Fruit fly (Drosophila melanogaster) whole organism, embryonic: Measurements from ENCODE around the gene CG10431.

Experiments
- ATbp ChIP-seq: fragments of 200-800 bp; sonication (Bioruptor generic); optimal IDR thresholded peaks from 2 replicates; lab custom pipeline; 2017; ENCODE audit warnings: missing biosample characterization, mild to moderate bottlenecking, missing genetic modification characterization, missing genetic modification reagents
- Abd-B ChIP-seq: fragments of 200-800 bp; sonication (Bioruptor generic); optimal IDR thresholded peaks from 2 replicates; lab custom pipeline; 2018; ENCODE audit warnings: missing biosample characterization, mild to moderate bottlenecking, missing genetic modification characterization, moderate library complexity
- Blimp-1 ChIP-seq: fragments of 200-800 bp; sonication (Bioruptor generic); optimal IDR thresholded peaks from 3 replicates; lab custom pipeline; 2018; ENCODE audit warnings: missing biosample characterization, missing genetic modification characterization, mild to moderate bottlenecking, moderate library complexity, missing genetic modification reagents
- CG10267 ChIP-seq: fragments of 200-800 bp; sonication (Bioruptor generic); optimal IDR thresholded peaks from 2 replicates; lab custom pipeline; 2018; ENCODE audit warnings: missing biosample characterization, mild to moderate bottlenecking, missing genetic modification characterization, moderate library complexity
- CG10431 ChIP-seq: fragments of 200-800 bp; sonication (Bioruptor generic); optimal IDR thresholded peaks from 3 replicates; lab custom pipeline; 2018; ENCODE audit warnings: missing biosample characterization, mild to moderate bottlenecking, missing genetic modification characterization
- CG11504 ChIP-seq: fragments of 200-800 bp; sonication (Bioruptor generic); optimal IDR thresholded peaks from 3 replicates; lab custom pipeline; 2019; ENCODE audit warnings: missing biosample characterization, mild to moderate bottlenecking, missing genetic modification characterization, moderate library complexity
- CG11695 ChIP-seq: fragments of 200-800 bp; sonication (Bioruptor generic); IDR thresholded peaks from 3 replicates; pipeline ENCODE4 v1.3.6; 2022; ENCODE audit warnings: missing biosample characterization, missing genetic modification characterization
- CG14667 ChIP-seq: fragments of 200-800 bp; sonication (Bioruptor generic); IDR thresholded peaks from 2 replicates; pipeline ENCODE4 v1.3.6; 2022; ENCODE audit warnings: missing biosample characterization, missing genetic modification characterization
- CG15601 ChIP-seq: fragments of 200-800 bp; sonication (Bioruptor generic); optimal IDR thresholded peaks from 3 replicates; lab custom pipeline; 2019; ENCODE audit warnings: missing biosample characterization, mild to moderate bottlenecking, missing genetic modification characterization, moderate library complexity
- CG17359 ChIP-seq: fragments of 200-800 bp; sonication (Bioruptor generic); optimal IDR thresholded peaks from 3 replicates; lab custom pipeline; 2018; ENCODE audit warnings: missing biosample characterization, mild to moderate bottlenecking, missing genetic modification characterization, moderate library complexity
- CG17361 ChIP-seq: fragments of 200-800 bp; sonication (Bioruptor generic); IDR thresholded peaks from 3 replicates; pipeline ENCODE4 v1.3.6; 2022; ENCODE audit warnings: missing biosample characterization, missing genetic modification characterization
- CG17829 ChIP-seq: fragments of 200-800 bp; optimal IDR thresholded peaks from 2 replicates; lab custom pipeline; 2019; ENCODE audit warnings: missing biosample characterization, mild to moderate bottlenecking, missing genetic modification characterization, moderate library complexity
- CG1792 ChIP-seq: fragments of 200-800 bp; sonication (Bioruptor generic); optimal IDR thresholded peaks from 2 replicates; lab custom pipeline; 2016; ENCODE audit warnings: missing biosample characterization, missing genetic modification characterization
- CG2712 ChIP-seq: fragments of 200-800 bp; optimal IDR thresholded peaks from 3 replicates; lab custom pipeline; 2019; ENCODE audit warnings: missing biosample characterization, mild to moderate bottlenecking, missing genetic modification characterization, moderate library complexity
- CG30020 ChIP-seq: fragments of 200-800 bp; optimal IDR thresholded peaks from 2 replicates; lab custom pipeline; 2019; ENCODE audit warnings: missing biosample characterization, mild to moderate bottlenecking, missing genetic modification characterization, moderate library complexity
- CG30403 ChIP-seq: fragments of 200-800 bp; sonication (Bioruptor generic); optimal IDR thresholded peaks from 3 replicates; lab custom pipeline; 2016; ENCODE audit warnings: missing biosample characterization, missing genetic modification characterization
- CG6654 ChIP-seq: fragments of 200-800 bp; sonication (Bioruptor generic); optimal IDR thresholded peaks from 2 replicates; lab custom pipeline; 2017; ENCODE audit warnings: missing biosample characterization, mild to moderate bottlenecking, missing genetic modification characterization
- CG8388 ChIP-seq: fragments of 200-800 bp; sonication (Bioruptor generic); optimal IDR thresholded peaks from 2 replicates; lab custom pipeline; 2019; ENCODE audit warnings: missing biosample characterization, mild to moderate bottlenecking, missing genetic modification characterization, moderate library complexity
- CG8924 ChIP-seq: fragments of 200-800 bp; optimal IDR thresholded peaks from 3 replicates; lab custom pipeline; 2019; ENCODE audit warnings: missing biosample characterization, mild to moderate bottlenecking, missing genetic modification characterization, moderate library complexity
- CG9727 ChIP-seq: fragments of 200-800 bp; sonication (Bioruptor generic); optimal IDR thresholded peaks from 3 replicates; lab custom pipeline; 2017; ENCODE audit warnings: missing biosample characterization, mild to moderate bottlenecking, missing genetic modification characterization
- CG9932 ChIP-seq: fragments of 200-800 bp; sonication (Bioruptor generic); IDR thresholded peaks from 2 replicates; pipeline ENCODE4 v1.3.6; 2022; ENCODE audit warnings: missing biosample characterization, missing genetic modification characterization
- Fer2 ChIP-seq: fragments of 200-800 bp; sonication (Bioruptor generic); optimal IDR thresholded peaks from 2 replicates; lab custom pipeline; 2018; ENCODE audit warnings: missing biosample characterization, mild to moderate bottlenecking, missing genetic modification characterization, moderate library complexity
- Max ChIP-seq: fragments of 200-800 bp; sonication (Bioruptor generic); optimal IDR thresholded peaks from 2 replicates; lab custom pipeline; 2016; ENCODE audit warnings: missing biosample characterization, mild to moderate bottlenecking, missing genetic modification characterization
- NfI ChIP-seq: fragments of 200-800 bp; sonication (Bioruptor generic); optimal IDR thresholded peaks from 3 replicates; lab custom pipeline; 2018; ENCODE audit warnings: missing biosample characterization, mild to moderate bottlenecking, missing genetic modification characterization, moderate library complexity
- Ptx1 ChIP-seq: fragments of 200-800 bp; sonication (Bioruptor generic); IDR thresholded peaks from 2 replicates; pipeline ENCODE4 v1.3.6; 2022; ENCODE audit warnings: missing biosample characterization, missing genetic modification characterization
- Sox102F ChIP-seq: fragments of 200-800 bp; sonication (Bioruptor generic); optimal IDR thresholded peaks from 2 replicates; lab custom pipeline; 2018; ENCODE audit warnings: missing biosample characterization, mild to moderate bottlenecking, missing genetic modification characterization, moderate library complexity
- bsh ChIP-seq, 2 experiments: fragments of 200-800 bp; sonication (Bioruptor generic); optimal IDR thresholded peaks; 2 replicates each; lab custom pipeline; 2017 to 2018; ENCODE audit warnings: mild to moderate bottlenecking in 2 of 2, missing biosample characterization in 2 of 2, missing genetic modification characterization in 2 of 2, moderate library complexity in 1 of 2
- da ChIP-seq: fragments of 200-800 bp; sonication (Bioruptor generic); optimal IDR thresholded peaks from 2 replicates; lab custom pipeline; 2016; ENCODE audit warnings: missing biosample characterization, missing genetic modification characterization
- dmrt11E ChIP-seq: fragments of 200-800 bp; sonication (Bioruptor generic); optimal IDR thresholded peaks from 3 replicates; lab custom pipeline; 2018; ENCODE audit warnings: missing biosample characterization, mild to moderate bottlenecking, missing genetic modification characterization, moderate library complexity
- dmrt99B ChIP-seq: fragments of 200-800 bp; sonication (Bioruptor generic); optimal IDR thresholded peaks from 2 replicates; lab custom pipeline; 2018; ENCODE audit warnings: missing biosample characterization, mild to moderate bottlenecking, missing genetic modification characterization, moderate library complexity
- eve ChIP-seq, 2 experiments: fragments of >200 bp; optimal IDR thresholded peaks; 2 replicates each; lab custom pipeline; 2017; ENCODE audit warnings: missing biosample characterization in 2 of 2, missing genetic modification characterization in 2 of 2
- gem ChIP-seq: fragments of 200-800 bp; sonication (Bioruptor generic); optimal IDR thresholded peaks from 2 replicates; lab custom pipeline; 2019; ENCODE audit warnings: missing biosample characterization, mild to moderate bottlenecking, missing genetic modification characterization, moderate library complexity
- gfzf ChIP-seq: fragments of 200-800 bp; sonication (Bioruptor generic); optimal IDR thresholded peaks from 2 replicates; lab custom pipeline; 2016; ENCODE audit warnings: missing biosample characterization, mild to moderate bottlenecking, missing genetic modification characterization, moderate library complexity
- grau ChIP-seq: fragments of 200-800 bp; optimal IDR thresholded peaks from 3 replicates; lab custom pipeline; 2019; ENCODE audit warnings: missing biosample characterization, mild to moderate bottlenecking, missing genetic modification characterization, moderate library complexity
- ind ChIP-seq: fragments of 200-800 bp; sonication (Bioruptor generic); optimal IDR thresholded peaks from 3 replicates; lab custom pipeline; 2016; ENCODE audit warnings: missing biosample characterization, missing genetic modification characterization
- lmd ChIP-seq: fragments of 200-800 bp; sonication (Bioruptor generic); IDR thresholded peaks from 2 replicates; pipeline ENCODE4 v1.3.6; 2022; ENCODE audit warnings: missing biosample characterization, missing genetic modification characterization
- mam ChIP-seq: fragments of 200-800 bp; sonication (Bioruptor generic); optimal IDR thresholded peaks from 3 replicates; lab custom pipeline; 2016; ENCODE audit warnings: missing biosample characterization, missing genetic modification characterization
- nmo ChIP-seq: fragments of 200-800 bp; sonication (Bioruptor generic); optimal IDR thresholded peaks from 2 replicates; lab custom pipeline; 2018; ENCODE audit warnings: missing biosample characterization, mild to moderate bottlenecking, missing genetic modification characterization, moderate library complexity
- nom ChIP-seq: fragments of 200-800 bp; sonication (Bioruptor generic); optimal IDR thresholded peaks from 2 replicates; lab custom pipeline; 2017; ENCODE audit warnings: missing biosample characterization, missing genetic modification characterization, mild to moderate bottlenecking, moderate library complexity, missing genetic modification reagents
- odd ChIP-seq: fragments of 200-800 bp; sonication (Bioruptor generic); optimal IDR thresholded peaks from 2 replicates; lab custom pipeline; 2017; ENCODE audit warnings: missing biosample characterization, mild to moderate bottlenecking, missing genetic modification characterization
- phol ChIP-seq: fragments of 200-800 bp; sonication (Bioruptor generic); optimal IDR thresholded peaks from 3 replicates; lab custom pipeline; 2018; ENCODE audit warnings: missing biosample characterization, mild to moderate bottlenecking, missing genetic modification characterization, moderate library complexity
- prd ChIP-seq, 3 experiments: fragments of >200 bp in 2 of 3; fragments of 200-800 bp in 1 of 3; sonication (Bioruptor generic) in 1 of 3; optimal IDR thresholded peaks in 2 of 3; IDR thresholded peaks in 1 of 3; 2 replicates in 2 of 3; 3 replicates in 1 of 3; pipeline versions ENCODE4 v1.3.6 to Lab custom; 2017 to 2022; ENCODE audit warnings: missing biosample characterization in 1 of 3, missing genetic modification characterization in 1 of 3
- so ChIP-seq: fragments of 200-800 bp; sonication (Bioruptor generic); IDR thresholded peaks from 3 replicates; pipeline ENCODE4 v1.3.6; 2022; ENCODE audit warnings: missing biosample characterization, missing genetic modification characterization
- sr ChIP-seq: fragments of 200-800 bp; sonication (Bioruptor generic); IDR thresholded peaks from 3 replicates; pipeline ENCODE4 v1.3.6; 2022; ENCODE audit warnings: missing biosample characterization, missing genetic modification characterization
- tna ChIP-seq: fragments of 200-800 bp; sonication (Bioruptor generic); IDR thresholded peaks from 2 replicates; pipeline ENCODE4 v1.3.6; 2022; ENCODE audit warnings: missing biosample characterization, missing genetic modification characterization; ENCODE audit not compliant: partially characterized antibody
- unpg ChIP-seq: fragments of 200-800 bp; sonication (Bioruptor generic); optimal IDR thresholded peaks from 3 replicates; lab custom pipeline; 2018; ENCODE audit warnings: missing biosample characterization, mild to moderate bottlenecking, missing genetic modification characterization, moderate library complexity
- vnd ChIP-seq: fragments of 200-800 bp; sonication (Bioruptor generic); IDR thresholded peaks from 3 replicates; pipeline ENCODE4 v1.3.6; 2022; ENCODE audit warnings: missing biosample characterization, missing genetic modification characterization; ENCODE audit not compliant: partially characterized antibody

CG10431 gene

dm6 chr2L:18981947-18982579, 7.6 kb downstream of the CG10431 start (continued):
- peak; percentile 22 for TF ChIP-seq CG10267 (tag; lab: Kevin White, UChicago)
- TF ChIP-seq CG17361 (GFP tag; lab: Robert Waterston, UW): peak; percentile 32; the same call in 1 of the 3 replicates
- TF ChIP-seq gem: peak; percentile 69
- TF ChIP-seq dmrt11E (tag; lab: Kevin White, UChicago): peak; percentile 57
- peak; percentile 68 for TF ChIP-seq dmrt99B
- TF ChIP-seq Abd-B (GFP tag; lab: Kevin White, UChicago): peak; percentile 4
- TF ChIP-seq unpg: peak; percentile 31
- TF ChIP-seq CG10431 (GFP tag; lab: Kevin White, UChicago): peak; percentile 55
- no peak for TF ChIP-seq tna (GFP tag; lab: Robert Waterston, UW)
- peak; percentile 56 for TF ChIP-seq phol (tag; lab: Kevin White, UChicago)
- TF ChIP-seq so (GFP tag; lab: Robert Waterston, UW): no peak
- peak; percentile 64 for TF ChIP-seq CG17359 (tag; lab: Kevin White, UChicago)
- TF ChIP-seq prd (optimal IDR thresholded peaks at IDR 0.05; lab: Kevin White, UChicago): no peak
- peak; percentile 44; the same call in 2 of the 3 replicates for TF ChIP-seq prd (GFP tag; IDR thresholded peaks at IDR 0.05; lab: Robert Waterston, UW)
- 0 out of 3 replicates have a peak, but pooled peaks have one; percentile 33 for TF ChIP-seq CG11695 (GFP tag; lab: Robert Waterston, UW)
- no peak for TF ChIP-seq gfzf (GFP tag; lab: Kevin White, UChicago)
- peak; percentile 48 for TF ChIP-seq lmd (GFP tag; lab: Robert Waterston, UW)
- TF ChIP-seq da: no peak
- peak; percentile 32 for TF ChIP-seq CG9727 (GFP tag; lab: Kevin White, UChicago)
- peak; percentile 47 for TF ChIP-seq CG11504 (tag; lab: Kevin White, UChicago)
- no peak for TF ChIP-seq mam (GFP tag; lab: Kevin White, UChicago)
- peak; percentile 10 for TF ChIP-seq CG17829 (tag; lab: Kevin White, UChicago)
- TF ChIP-seq CG14667 (GFP tag; lab: Robert Waterston, UW): no peak
- no peak for TF ChIP-seq odd (GFP tag; lab: Kevin White, UChicago)
- 0 out of 2 replicates have a peak, but pooled peaks have one; percentile 8 for TF ChIP-seq Ptx1 (GFP tag; lab: Robert Waterston, UW)
- TF ChIP-seq CG2712 (tag; lab: Kevin White, UChicago): peak; percentile 65
- peak; percentile 36; the same call in 1 of the 3 replicates for TF ChIP-seq sr
- peak; percentile 46 for TF ChIP-seq CG8924
- TF ChIP-seq Blimp-1 (GFP tag; lab: Kevin White, UChicago): peak; percentile 54
- peak; percentile 65 to 75 for TF ChIP-seq bsh (GFP tag; optimal IDR thresholded peaks at IDR 0.05; lab: Kevin White, UChicago)
- TF ChIP-seq CG8388: peak; percentile 46
- peak; percentile 69 for TF ChIP-seq Sox102F (GFP tag; lab: Kevin White, UChicago)
- TF ChIP-seq eve (GFP tag; optimal IDR thresholded peaks at IDR 0.05; lab: Kevin White, UChicago): peak in 1 of 2 experiments; percentile 34
- TF ChIP-seq nom (GFP tag; lab: Kevin White, UChicago): peak; percentile 29
- peak; percentile 53 for TF ChIP-seq ATbp
- no peak for TF ChIP-seq CG30020 (tag; lab: Kevin White, UChicago)
- no peak for TF ChIP-seq CG1792 (GFP tag; lab: Kevin White, UChicago)
- peak; percentile 21 for TF ChIP-seq CG30403
- no peak for TF ChIP-seq Max (GFP tag; lab: Kevin White, UChicago)
- TF ChIP-seq Fer2 (tag; lab: Kevin White, UChicago): no peak
- TF ChIP-seq nmo: peak; percentile 58
- TF ChIP-seq vnd (GFP tag; lab: Robert Waterston, UW): no peak
- TF ChIP-seq CG15601 (tag; lab: Kevin White, UChicago): peak; percentile 45
- TF ChIP-seq NfI (GFP tag; lab: Kevin White, UChicago): no peak
- no peak for TF ChIP-seq CG9932 (GFP tag; lab: Robert Waterston, UW)
- TF ChIP-seq CG6654 (GFP tag; lab: Kevin White, UChicago): no peak
- peak; percentile 1 for TF ChIP-seq ind (GFP tag; lab: Kevin White, UChicago)
- peak; percentile 62 for TF ChIP-seq grau (tag; lab: Kevin White, UChicago)
